Worm (Caenorhabditis elegans) whole organism, L4/young adult: Measurements from ENCODE around the gene T04A6.2.

ENCODE experiments used
- W03F9.2 ChIP-seq: fragments of 150-350 bp; optimal IDR thresholded peaks from 2 replicates; lab custom pipeline; 2014; ENCODE audit warnings: missing biosample characterization, missing genetic modification characterization
- dao-5 ChIP-seq: sonication (generic microtip); optimal IDR thresholded peaks from 2 replicates; lab custom pipeline; 2016; ENCODE audit warnings: missing genotype, missing genetic modification characterization, moderate library complexity, missing compliant biosample characterization

DNA sequence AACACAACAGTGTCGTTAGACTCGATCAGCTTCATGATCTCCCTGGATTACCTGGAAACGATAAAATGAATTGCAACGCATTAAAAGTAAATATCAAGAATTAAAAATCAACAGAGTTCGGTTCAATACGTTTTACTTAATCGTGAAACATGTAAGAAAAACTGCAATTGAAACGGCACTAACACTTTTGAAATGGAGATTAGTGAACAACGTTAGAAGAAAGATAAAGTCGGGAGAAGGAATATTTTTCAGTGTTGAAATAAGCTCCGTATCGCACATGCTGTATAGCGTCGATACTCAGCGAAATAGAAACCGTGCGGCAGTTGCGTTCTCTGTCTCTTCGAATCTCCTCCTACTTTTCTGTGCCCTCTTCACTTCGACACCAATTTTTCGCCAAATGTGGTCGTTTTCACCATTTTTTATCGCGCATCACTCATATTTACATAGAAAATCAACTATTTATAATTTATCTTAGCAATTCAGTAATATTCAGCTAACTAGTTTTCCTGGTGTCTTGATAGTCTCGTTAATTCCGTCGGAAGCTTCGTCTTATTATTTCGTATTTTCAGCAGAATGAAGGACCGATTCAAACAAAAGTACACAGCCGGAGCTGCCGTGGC, 41.7 kb upstream of the T04A6.2 start, which contains the start of the genes rpl-9 and lpd-7:
- TF ChIP-seq W03F9.2 (tag; lab: Kevin White, UChicago) (peak; percentile 81), dao-5 (tag; lab: Kevin White, UChicago) (no peak)
